Worm (Caenorhabditis elegans) whole organism, midembryonic: ENCODE measurements around the gene Y51H7C.13.

ENCODE experiments used
- T22C8.4 ChIP-seq: fragments of 200-800 bp; sonication (Bioruptor generic); IDR thresholded peaks from 2 replicates; pipeline ENCODE4 v1.3.6; 2022; ENCODE audit warnings: missing genetic modification characterization, missing compliant biosample characterization
- cog-1 ChIP-seq: sonication (generic microtip); optimal IDR thresholded peaks from 2 replicates; lab custom pipeline; 2016; ENCODE audit warnings: missing genetic modification characterization, missing compliant biosample characterization
- flt-1 ChIP-seq: fragments of 200-800 bp; sonication (Bioruptor generic); IDR thresholded peaks from 2 replicates; pipeline ENCODE4 v1.3.6; 2022; ENCODE audit warnings: missing genetic modification characterization, missing compliant biosample characterization
- klf-2 ChIP-seq: fragments of 200-800 bp; sonication (Bioruptor generic); conservative IDR thresholded peaks from 2 replicates; pipeline ENCODE4 v1.3.6; 2022; ENCODE audit warnings: missing genetic modification reagents, missing genetic modification characterization, missing compliant biosample characterization
- ref-1 ChIP-seq: fragments of 200-800 bp; sonication (Bioruptor generic); conservative IDR thresholded peaks from 2 replicates; pipeline ENCODE4 v1.3.6; 2022; ENCODE audit warnings: missing genetic modification reagents, missing genetic modification characterization, missing compliant biosample characterization
- tab-1 ChIP-seq: fragments of 200-800 bp; sonication (Bioruptor generic); IDR thresholded peaks from 2 replicates; pipeline ENCODE4 v1.3.6; 2022; ENCODE audit warnings: missing genetic modification characterization, missing compliant biosample characterization
- ztf-23 ChIP-seq: fragments of 200-800 bp; sonication (Bioruptor generic); IDR thresholded peaks from 2 replicates; pipeline ENCODE4 v1.3.6; 2022; ENCODE audit warnings: missing genetic modification reagents, missing genetic modification characterization, missing compliant biosample characterization

DNA sequence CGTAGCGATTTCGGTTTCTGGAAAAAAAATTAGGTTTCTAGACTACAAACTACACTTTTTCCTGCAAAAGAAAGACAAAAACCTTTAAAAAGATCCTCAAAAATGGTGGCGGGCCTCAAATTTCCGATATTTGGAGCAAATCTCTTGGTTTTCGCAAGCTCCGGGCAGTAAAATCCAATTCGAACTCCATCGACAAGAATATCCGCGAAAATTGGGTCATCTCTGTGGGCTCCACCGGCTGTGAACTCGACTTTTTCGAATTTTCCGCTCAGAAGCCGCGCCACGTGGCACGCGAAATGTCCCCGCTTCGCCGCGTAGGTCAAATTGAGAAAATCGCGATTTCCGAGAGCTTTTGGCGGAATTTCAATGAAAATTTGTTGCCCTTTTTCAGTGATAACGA, 29.6 kb downstream of the Y51H7C.13 start:
- TF ChIP-seq flt-1 (GFP tag; lab: Robert Waterston, UW) (no peak), klf-2 (GFP tag; lab: Robert Waterston, UW) (no peak), cog-1 (tag; lab: Kevin White, UChicago) (no peak), T22C8.4 (GFP tag; lab: Robert Waterston, UW) (no peak), tab-1 (GFP tag; lab: Robert Waterston, UW) (no peak), ztf-23 (GFP tag; lab: Robert Waterston, UW) (no peak), ref-1 (GFP tag; lab: Robert Waterston, UW) (no peak)
